Worm (Caenorhabditis elegans) whole organism, mixed stage, embryonic: ENCODE data around the gene egl-1.
A peak's percentile ranks its signal among the peaks of the same experiment; 100 is the strongest.

ENCODE experiments used
- lsy-2 ChIP-seq: fragments of 150-350 bp; optimal IDR thresholded peaks from 2 replicates; lab custom pipeline; 2014; ENCODE audit warnings: missing biosample characterization, missing genetic modification characterization
- mep-1 ChIP-seq: fragments of 150-350 bp; optimal IDR thresholded peaks from 2 replicates; lab custom pipeline; 2017; ENCODE audit warnings: missing biosample characterization, missing genetic modification reagents, missing genetic modification characterization, inconsistent platforms
- nhr-12 ChIP-seq: fragments of 150-350 bp; optimal IDR thresholded peaks from 2 replicates; lab custom pipeline; 2014; ENCODE audit warnings: missing biosample characterization, missing genetic modification characterization
- nhr-237 ChIP-seq: fragments of 150-350 bp; optimal IDR thresholded peaks from 2 replicates; lab custom pipeline; 2014; ENCODE audit warnings: missing biosample characterization, missing genetic modification characterization
- pha-4 ChIP-seq: fragments of 150-350 bp; optimal IDR thresholded peaks from 2 replicates; lab custom pipeline; 2018; ENCODE audit warnings: missing biosample characterization, missing genetic modification reagents, missing genetic modification characterization
- sem-2 ChIP-seq: fragments of 200-800 bp; sonication (Bioruptor generic); optimal IDR thresholded peaks from 2 replicates; lab custom pipeline; 2018; ENCODE audit warnings: mild to moderate bottlenecking, missing genetic modification characterization, missing compliant biosample characterization
- unc-62 ChIP-seq: fragments of 150-350 bp; optimal IDR thresholded peaks from 2 replicates; lab custom pipeline; 2014; ENCODE audit warnings: missing biosample characterization, missing genetic modification reagents, missing genetic modification characterization
- zip-8 ChIP-seq: fragments of 150-350 bp; optimal IDR thresholded peaks from 2 replicates; lab custom pipeline; 2014; ENCODE audit warnings: missing biosample characterization, missing genetic modification characterization
- ztf-11 ChIP-seq: fragments of 150-350 bp; optimal IDR thresholded peaks from 2 replicates; lab custom pipeline; 2014; ENCODE audit warnings: missing biosample characterization, missing genetic modification characterization

ce11 chrV:14414964-14415564 is 17.1 kb downstream of the egl-1 start, which contains the start of the genes nxf-1 and C15H11.11:
- TF ChIP-seq ztf-11 = no peak
- no peak for TF ChIP-seq mep-1 (tag; lab: Kevin White, UChicago)
- no peak for TF ChIP-seq lsy-2
- no peak for TF ChIP-seq zip-8 (tag; lab: Kevin White, UChicago)
- TF ChIP-seq pha-4 = peak; percentile 13
- no peak for TF ChIP-seq nhr-237 (tag; lab: Kevin White, UChicago)
- TF ChIP-seq sem-2 = no peak
- no peak for TF ChIP-seq nhr-12 (tag; lab: Kevin White, UChicago)
- TF ChIP-seq unc-62 = no peak
